Worm (Caenorhabditis elegans): ENCODE measurements around the gene vgln-1.

Gene vgln-1

ce11 chrII:9900276-9900675 lies 9.4 kb upstream of the vgln-1 start, which contains the start of gene unc-4:
Gene unc-4 (minus strand): TSS chrII:9900376.
- TF ChIP-seq fkh-3 (tag; optimal IDR thresholded peaks at IDR 0.05): no peak
- TF ChIP-seq xnd-1 (tag; optimal IDR thresholded peaks at IDR 0.05): no peak
- no peak for TF ChIP-seq atf-7 (tag; optimal IDR thresholded peaks at IDR 0.05)
- TF ChIP-seq bed-2 (GFP tag; IDR thresholded peaks at IDR 0.05): no peak
- TF ChIP-seq T26A5.8 (tag; optimal IDR thresholded peaks at IDR 0.05): no peak
- no peak for TF ChIP-seq nfya-1 (tag; optimal IDR thresholded peaks at IDR 0.05; ENCODE audit: borderline replicate concordance, insufficient read depth)
- TF ChIP-seq F57A8.1 (GFP tag; optimal IDR thresholded peaks at IDR 0.05): no peak
- TF ChIP-seq ccch-3 (GFP tag; optimal IDR thresholded peaks at IDR 0.05): no peak
- no peak for TF ChIP-seq lir-1 (GFP tag; conservative IDR thresholded peaks at IDR 0.05)
- TF ChIP-seq B0035.1 (tag; optimal IDR thresholded peaks at IDR 0.05): no peak

ce11 chrII:9898744-9899143 lies 7.9 kb upstream of the vgln-1 start:
- no peak for TF ChIP-seq ceh-58 (GFP tag; IDR thresholded peaks at IDR 0.05)
- TF ChIP-seq mel-28 (tag; optimal IDR thresholded peaks at IDR 0.05; ENCODE audit: borderline replicate concordance): no peak
- no peak for TF ChIP-seq ekl-4 (GFP tag; IDR thresholded peaks at IDR 0.05)
- no peak for TF ChIP-seq nfya-2 (GFP tag; IDR thresholded peaks at IDR 0.05)
- no peak for TF ChIP-seq lin-40 (tag; optimal IDR thresholded peaks at IDR 0.05)
- no peak for TF ChIP-seq bed-1 (GFP tag; IDR thresholded peaks at IDR 0.05)

- no peak for TF ChIP-seq ZK185.1 (tag; optimal IDR thresholded peaks at IDR 0.05; ENCODE audit: poor library complexity, severe bottlenecking)
- TF ChIP-seq lin-54 (GFP tag; optimal IDR thresholded peaks at IDR 0.05): no peak
- no peak for TF ChIP-seq zfh-2 (GFP tag; conservative IDR thresholded peaks at IDR 0.05)
- no peak for TF ChIP-seq F57A8.1 (GFP tag; optimal IDR thresholded peaks at IDR 0.05)
- TF ChIP-seq ekl-4 (GFP tag; IDR thresholded peaks at IDR 0.05): no peak
Measured at ce11 chrII:9895173-9895572, 4.3 kb upstream of the vgln-1 start.

ce11 chrII:9894435-9894834 lies 3.6 kb upstream of the vgln-1 start, which contains the start of gene F26C11.1:
Gene F26C11.1 (plus strand): TSS chrII:9894735.
- no peak for TF ChIP-seq pha-4 (tag; optimal IDR thresholded peaks at IDR 0.05)
- no peak for TF ChIP-seq lir-1 (GFP tag; conservative IDR thresholded peaks at IDR 0.05)
- no peak for TF ChIP-seq F57C9.4 (tag; optimal IDR thresholded peaks at IDR 0.05)
- no peak for TF ChIP-seq Y79H2A.3 (GFP tag; conservative IDR thresholded peaks at IDR 0.05)
- TF ChIP-seq dpl-1 (GFP tag; optimal IDR thresholded peaks at IDR 0.05): no peak
- no peak for TF ChIP-seq aptf-2 (GFP tag; conservative IDR thresholded peaks at IDR 0.05)
- TF ChIP-seq mes-4 (tag; optimal IDR thresholded peaks at IDR 0.05): no peak
- no peak for TF ChIP-seq rpc-1 (optimal IDR thresholded peaks at IDR 0.05)
- no peak for TF ChIP-seq rpc-1 (tag; optimal IDR thresholded peaks at IDR 0.05)
- no peak for TF ChIP-seq snpc-1.3 (tag; optimal IDR thresholded peaks at IDR 0.05; ENCODE audit: insufficient read depth)
- no peak for TF ChIP-seq die-1 (tag; optimal IDR thresholded peaks at IDR 0.05)
- no peak for TF ChIP-seq F39B2.1 (GFP tag; IDR thresholded peaks at IDR 0.05)
- TF ChIP-seq dox-1 (GFP tag; IDR thresholded peaks at IDR 0.05): no peak
- TF ChIP-seq zfh-2 (GFP tag; conservative IDR thresholded peaks at IDR 0.05): no peak
- no peak for TF ChIP-seq F37B4.10 (GFP tag; IDR thresholded peaks at IDR 0.05)
- no peak for TF ChIP-seq unc-130 (GFP tag; optimal IDR thresholded peaks at IDR 0.05)
- TF ChIP-seq nhr-90 (tag; optimal IDR thresholded peaks at IDR 0.05): no peak
- no peak for TF ChIP-seq ztf-22 (GFP tag; optimal IDR thresholded peaks at IDR 0.05)

Data from whole organism, young adult.